Fruit fly (Drosophila melanogaster): ENCODE data around the gene Drsl6.

The Drsl6 gene

dm6 chr3L:3350572-3351343 is 14.5 kb upstream of the Drsl6 start (continued):
- no peak for TF ChIP-seq CG13287 (GFP tag; IDR thresholded peaks at IDR 0.05; ENCODE audit: partially characterized antibody)
- TF ChIP-seq CG8944 (GFP tag; optimal IDR thresholded peaks at IDR 0.05) = no peak
- TF ChIP-seq sd (tag; optimal IDR thresholded peaks at IDR 0.05) = peak; percentile 95
- 0 out of 3 replicates have a peak, but pooled peaks have one; percentile 28 for TF ChIP-seq Dbx (GFP tag; IDR thresholded peaks at IDR 0.05)
- no peak for TF ChIP-seq twi (tag; optimal IDR thresholded peaks at IDR 0.05)
- no peak for TF ChIP-seq CG8388 (GFP tag; optimal IDR thresholded peaks at IDR 0.05)
- TF ChIP-seq Ets97D (GFP tag; optimal IDR thresholded peaks at IDR 0.05) = no peak
- TF ChIP-seq Jarid2 (GFP tag; optimal IDR thresholded peaks at IDR 0.05) = no peak
- 0 out of 2 replicates have a peak, but pooled peaks have one; percentile 7 for TF ChIP-seq CG9932 (GFP tag; IDR thresholded peaks at IDR 0.05)
- TF ChIP-seq Xbp1 (GFP tag; optimal IDR thresholded peaks at IDR 0.05) = no peak
- TF ChIP-seq exex (tag; optimal IDR thresholded peaks at IDR 0.05) = peak; percentile 91
- no peak for TF ChIP-seq CG13296 (GFP tag; optimal IDR thresholded peaks at IDR 0.05)
- no peak for TF ChIP-seq az2 (GFP tag; optimal IDR thresholded peaks at IDR 0.05)
- no peak for TF ChIP-seq CG12155 (GFP tag; optimal IDR thresholded peaks at IDR 0.05)
- TF ChIP-seq CG14014 (GFP tag; IDR thresholded peaks at IDR 0.05) = 0 out of 2 replicates have a peak, but pooled peaks have one; percentile 14
- TF ChIP-seq CG34224 (GFP tag; IDR thresholded peaks at IDR 0.05; ENCODE audit: partially characterized antibody) = no peak
- no peak for TF ChIP-seq CG12299 (tag; optimal IDR thresholded peaks at IDR 0.05)
- TF ChIP-seq CG8359 (GFP tag; optimal IDR thresholded peaks at IDR 0.05; ENCODE audit: borderline replicate concordance) = no peak
- no peak for TF ChIP-seq eve (GFP tag; optimal IDR thresholded peaks at IDR 0.05)
- TF ChIP-seq grn (GFP tag; optimal IDR thresholded peaks at IDR 0.05) = peak; percentile 72
- no peak for TF ChIP-seq Stat92E (GFP tag; optimal IDR thresholded peaks at IDR 0.05)
- no peak for TF ChIP-seq CG30431 (GFP tag; optimal IDR thresholded peaks at IDR 0.05)
- TF ChIP-seq grau (tag; optimal IDR thresholded peaks at IDR 0.05) = no peak
- no peak for TF ChIP-seq CG31388 (GFP tag; optimal IDR thresholded peaks at IDR 0.05)
- TF ChIP-seq CG6254 (GFP tag; optimal IDR thresholded peaks at IDR 0.05) = no peak
- no peak for TF ChIP-seq CG7556 (GFP tag; optimal IDR thresholded peaks at IDR 0.05)
- no peak for TF ChIP-seq dm (GFP tag; optimal IDR thresholded peaks at IDR 0.05)
- TF ChIP-seq CG11723 (GFP tag; optimal IDR thresholded peaks at IDR 0.05) = no peak
- TF ChIP-seq CG12391 (tag; optimal IDR thresholded peaks at IDR 0.05) = peak; percentile 14
- no peak for TF ChIP-seq gcm (GFP tag; optimal IDR thresholded peaks at IDR 0.05)
- TF ChIP-seq CG4328 (GFP tag; optimal IDR thresholded peaks at IDR 0.05) = no peak
- no peak for TF ChIP-seq bbx (GFP tag; IDR thresholded peaks at IDR 0.05; ENCODE audit: partially characterized antibody)
- TF ChIP-seq pum (GFP tag; optimal IDR thresholded peaks at IDR 0.05) = no peak
- peak; percentile 15 for TF ChIP-seq CG30403 (GFP tag; optimal IDR thresholded peaks at IDR 0.05)
- TF ChIP-seq CG17359 (tag; optimal IDR thresholded peaks at IDR 0.05) = peak; percentile 31
- no peak for TF ChIP-seq Bdp1 (GFP tag; optimal IDR thresholded peaks at IDR 0.05)
- TF ChIP-seq maf-S (GFP tag; optimal IDR thresholded peaks at IDR 0.05) = no peak
- TF ChIP-seq hkb (optimal IDR thresholded peaks at IDR 0.05) = no peak
- TF ChIP-seq hkb (GFP tag; IDR thresholded peaks at IDR 0.05) = no peak
- TF ChIP-seq Sry-δ (GFP tag; optimal IDR thresholded peaks at IDR 0.05) = no peak
- peak; percentile 34; the same call in 2 of the 3 replicates for TF ChIP-seq dysf (GFP tag; IDR thresholded peaks at IDR 0.05)
- TF ChIP-seq mam (GFP tag; optimal IDR thresholded peaks at IDR 0.05) = peak; percentile 11
- TF ChIP-seq Sry-β (GFP tag; optimal IDR thresholded peaks at IDR 0.05) = no peak
- no peak for TF ChIP-seq CG7987 (GFP tag; optimal IDR thresholded peaks at IDR 0.05)
- TF ChIP-seq Trl (optimal IDR thresholded peaks at IDR 0.05) = no peak
- TF ChIP-seq Trl (GFP tag; optimal IDR thresholded peaks at IDR 0.05) = no peak
- TF ChIP-seq CG9727 (GFP tag; optimal IDR thresholded peaks at IDR 0.05) = peak; percentile 0
- peak; percentile 14 for TF ChIP-seq Hand (GFP tag; optimal IDR thresholded peaks at IDR 0.05)
- no peak for TF ChIP-seq Doc3 (GFP tag; IDR thresholded peaks at IDR 0.05; ENCODE audit: partially characterized antibody)

Measured in whole organism, embryonic.